Worm (Caenorhabditis elegans) whole organism, late embryonic: Measurements from ENCODE around the gene R148.8.

ENCODE experiments used
- ama-1 ChIP-seq: fragments of 150-350 bp; optimal IDR thresholded peaks from 2 replicates; lab custom pipeline; 2014
- ets-4 ChIP-seq: sonication (generic microtip); optimal IDR thresholded peaks from 2 replicates; lab custom pipeline; 2016; ENCODE audit warnings: missing genetic modification characterization, missing compliant biosample characterization
- fkh-6 ChIP-seq: sonication (generic microtip); optimal IDR thresholded peaks from 2 replicates; lab custom pipeline; 2016; ENCODE audit warnings: missing genetic modification characterization, missing compliant biosample characterization
- lin-11 ChIP-seq: fragments of 200-800 bp; sonication (Bioruptor generic); optimal IDR thresholded peaks from 2 replicates; lab custom pipeline; 2018; ENCODE audit warnings: mild to moderate bottlenecking, missing genetic modification characterization, missing compliant biosample characterization
- pat-9 ChIP-seq: fragments of 200-800 bp; sonication (Bioruptor generic); optimal IDR thresholded peaks from 2 replicates; lab custom pipeline; 2018; ENCODE audit warnings: mild to moderate bottlenecking, missing genetic modification characterization, moderate library complexity, missing compliant biosample characterization
- pqm-1 ChIP-seq: sonication (generic microtip); optimal IDR thresholded peaks from 2 replicates; lab custom pipeline; 2016; ENCODE audit warnings: missing genetic modification characterization, missing compliant biosample characterization

ce11 chrIII:3169279-3169678 lies 22.0 kb upstream of the R148.8 start:
- no peak for TF ChIP-seq fkh-6 (tag; lab: Kevin White, UChicago)
- TF ChIP-seq ets-4: no peak
- TF ChIP-seq ama-1 (lab: Kevin White, UChicago): no peak
- no peak for TF ChIP-seq pqm-1 (tag; lab: Kevin White, UChicago)
- no peak for TF ChIP-seq pat-9
- TF ChIP-seq lin-11 (tag; lab: Kevin White, UChicago): no peak
